Fruit fly (Drosophila melanogaster): ENCODE results near the gene IntS10.

- TF ChIP-seq ttk (optimal IDR thresholded peaks at IDR 0.05), result no peak
- no peak for TF ChIP-seq psq (optimal IDR thresholded peaks at IDR 0.05)
These were observed 48.9 kb downstream of the IntS10 start for dm6 chr3L:3855194-3855980.

Measured in Kc167 (cell line).